Worm (Caenorhabditis elegans): ENCODE measurements around the gene Y38C1AA.19.

Gene Y38C1AA.19

ce11 chrIV:125881-126781, 33.8 kb upstream of the Y38C1AA.19 start, which contains the start of the genes grld-1 and cox-6C (continued):
- TF ChIP-seq aha-1 (tag) (peak; percentile 61), daf-16 (GFP tag; optimal IDR thresholded peaks at IDR 0.05) (no peak), daf-16 (tag; optimal IDR thresholded peaks at IDR 0.05) (peak; percentile 65), F10B5.3 (tag; optimal IDR thresholded peaks at IDR 0.05) (no peak), unc-130 (GFP tag; optimal IDR thresholded peaks at IDR 0.05) (peak; percentile 40), lsy-2 (tag; optimal IDR thresholded peaks at IDR 0.05) (peak; percentile 82 to 97), T20F7.1 (GFP tag; optimal IDR thresholded peaks at IDR 0.05) (peak; percentile 98), fkh-10 (GFP tag; optimal IDR thresholded peaks at IDR 0.05) (peak; percentile 23), dve-1 (tag; optimal IDR thresholded peaks at IDR 0.05; ENCODE audit: insufficient read depth) (peak; percentile 29), lin-39 (tag; optimal IDR thresholded peaks at IDR 0.05) (no peak), mep-1 (tag; optimal IDR thresholded peaks at IDR 0.05) (peak; percentile 65), F44E2.7 (GFP tag; IDR thresholded peaks at IDR 0.05) (no peak), hmg-1.1 (GFP tag; IDR thresholded peaks at IDR 0.05) (peak; percentile 43), Y75B8A.6 (GFP tag; IDR thresholded peaks at IDR 0.05) (no peak), tag-97 (GFP tag; IDR thresholded peaks at IDR 0.05) (no peak), saeg-2 (GFP tag; IDR thresholded peaks at IDR 0.05) (no peak), ceh-20 (GFP tag; IDR thresholded peaks at IDR 0.05) (no peak), nhr-42 (GFP tag; IDR thresholded peaks at IDR 0.05) (no peak), lin-13 (GFP tag; optimal IDR thresholded peaks at IDR 0.05) (peak; percentile 20), nhr-10 (tag; optimal IDR thresholded peaks at IDR 0.05) (no peak), ceh-62 (tag; optimal IDR thresholded peaks at IDR 0.05) (no peak), nhr-11 (tag; optimal IDR thresholded peaks at IDR 0.05) (no peak), rbr-2 (tag; optimal IDR thresholded peaks at IDR 0.05) (peak; percentile 49), nhr-237 (tag; optimal IDR thresholded peaks at IDR 0.05) (no peak), arid-1 (GFP tag; conservative IDR thresholded peaks at IDR 0.05) (no peak), lin-38 (GFP tag; IDR thresholded peaks at IDR 0.05) (peak; percentile 64), nhr-77 (tag; optimal IDR thresholded peaks at IDR 0.05) (peak; percentile 49), mdt-29 (GFP tag; IDR thresholded peaks at IDR 0.05) (no peak), ztf-11 (tag; optimal IDR thresholded peaks at IDR 0.05) (no peak)

- TF ChIP-seq mxl-3 (GFP tag; optimal IDR thresholded peaks at IDR 0.05) (peak; percentile 22), set-16 (GFP tag; IDR thresholded peaks at IDR 0.05) (peak; percentile 93), mes-2 (tag; optimal IDR thresholded peaks at IDR 0.05; ENCODE audit: poor library complexity, severe bottlenecking) (peak; percentile 8), lin-38 (GFP tag; IDR thresholded peaks at IDR 0.05) (peak; percentile 53), arid-1 (GFP tag; conservative IDR thresholded peaks at IDR 0.05) (no peak)
Measured at ce11 chrIV:128525-128924, 31.4 kb upstream of the Y38C1AA.19 start.

- peak; percentile 18 for TF ChIP-seq hlh-11 (tag; optimal IDR thresholded peaks at IDR 0.05)
- no peak for TF ChIP-seq daf-16 (GFP tag; optimal IDR thresholded peaks at IDR 0.05)
- TF ChIP-seq daf-16 (tag; optimal IDR thresholded peaks at IDR 0.05), result peak; percentile 46
- TF ChIP-seq hlh-30 (tag; optimal IDR thresholded peaks at IDR 0.05; ENCODE audit: insufficient read depth), result peak; percentile 34
- no peak for TF ChIP-seq mdl-1 (tag; optimal IDR thresholded peaks at IDR 0.05)
- TF ChIP-seq lsy-2 (tag; optimal IDR thresholded peaks at IDR 0.05), result peak in 1 of 2 experiments; percentile 9
Measured at ce11 chrIV:130150-130549, 29.8 kb upstream of the Y38C1AA.19 start.

- TF ChIP-seq unc-62 (GFP tag; optimal IDR thresholded peaks at IDR 0.05 in 1 of 2), result peak in 1 of 2 experiments; percentile 45
- no peak for TF ChIP-seq unc-62 (tag; optimal IDR thresholded peaks at IDR 0.05)
- TF ChIP-seq dve-1 (tag; optimal IDR thresholded peaks at IDR 0.05; ENCODE audit: insufficient read depth), result peak; percentile 20
- no peak for TF ChIP-seq zip-2 (tag; optimal IDR thresholded peaks at IDR 0.05)
- no peak for TF ChIP-seq F44E2.7 (GFP tag; IDR thresholded peaks at IDR 0.05)
- no peak for TF ChIP-seq nhr-11 (tag; optimal IDR thresholded peaks at IDR 0.05)
- peak; percentile 72 for TF ChIP-seq hlh-30 (tag; optimal IDR thresholded peaks at IDR 0.05; ENCODE audit: insufficient read depth)
- TF ChIP-seq mdl-1 (tag; optimal IDR thresholded peaks at IDR 0.05), result peak in 1 of 2 experiments; percentile 89
- no peak for TF ChIP-seq unc-130 (GFP tag; optimal IDR thresholded peaks at IDR 0.05)
- peak in 1 of 2 experiments; percentile 43 for TF ChIP-seq hif-1 (tag; optimal IDR thresholded peaks at IDR 0.05)
- peak; percentile 27 for TF ChIP-seq rbr-2 (tag; optimal IDR thresholded peaks at IDR 0.05)
- TF ChIP-seq mdt-29 (GFP tag; IDR thresholded peaks at IDR 0.05), result no peak
- TF ChIP-seq hlh-11 (tag; optimal IDR thresholded peaks at IDR 0.05), result peak; percentile 23
- TF ChIP-seq nhr-102 (tag; optimal IDR thresholded peaks at IDR 0.05), result no peak
- TF ChIP-seq sdz-12 (GFP tag; optimal IDR thresholded peaks at IDR 0.05), result no peak
- TF ChIP-seq fkh-10 (GFP tag; optimal IDR thresholded peaks at IDR 0.05), result peak; percentile 46
- peak; percentile 19 for TF ChIP-seq mxl-3 (GFP tag; optimal IDR thresholded peaks at IDR 0.05)
- peak in 1 of 2 experiments; percentile 38 for TF ChIP-seq lsy-2 (tag; optimal IDR thresholded peaks at IDR 0.05)
- TF ChIP-seq mxl-2 (GFP tag; conservative IDR thresholded peaks at IDR 0.05), result no peak
- TF ChIP-seq nhr-76 (tag; optimal IDR thresholded peaks at IDR 0.05), result no peak
Measured at ce11 chrIV:132095-132494, 27.9 kb upstream of the Y38C1AA.19 start, which contains the start of gene daf-1. TSS of gene daf-1 (plus strand) at chrIV:132416.
